Fruit fly (Drosophila melanogaster) whole organism, embryonic: Measurements from ENCODE around the gene jdp.
A peak's percentile ranks its signal among the peaks of the same experiment; 100 is the strongest.

Source experiments
- Antp ChIP-seq: fragments of 200-800 bp; sonication (Bioruptor generic); optimal IDR thresholded peaks from 3 replicates; lab custom pipeline; 2016; ENCODE audit warnings: missing biosample characterization, missing genetic modification characterization
- B-H2 ChIP-seq: fragments of 200-800 bp; sonication (Bioruptor generic); optimal IDR thresholded peaks from 2 replicates; lab custom pipeline; 2018; ENCODE audit warnings: missing biosample characterization, mild to moderate bottlenecking, missing genetic modification characterization
- BEAF-32 ChIP-seq: fragments of 200-800 bp; sonication (Bioruptor generic); optimal IDR thresholded peaks from 3 replicates; lab custom pipeline; 2017; ENCODE audit warnings: missing biosample characterization, missing genetic modification characterization, mild to moderate bottlenecking, moderate library complexity, missing genetic modification reagents
- CG10147 ChIP-seq: fragments of 200-800 bp; sonication (Bioruptor generic); optimal IDR thresholded peaks from 2 replicates; lab custom pipeline; 2019; ENCODE audit warnings: missing biosample characterization, mild to moderate bottlenecking, missing genetic modification characterization, moderate library complexity
- CG11504 ChIP-seq: fragments of 200-800 bp; sonication (Bioruptor generic); optimal IDR thresholded peaks from 3 replicates; lab custom pipeline; 2019; ENCODE audit warnings: missing biosample characterization, mild to moderate bottlenecking, missing genetic modification characterization, moderate library complexity
- CG12942 ChIP-seq: fragments of 200-800 bp; sonication (Bioruptor generic); optimal IDR thresholded peaks from 3 replicates; lab custom pipeline; 2016; ENCODE audit warnings: missing biosample characterization, missing genetic modification characterization
- CG13287 ChIP-seq: fragments of 200-800 bp; sonication (Bioruptor generic); IDR thresholded peaks from 2 replicates; pipeline ENCODE4 v1.3.6; 2022; ENCODE audit warnings: missing biosample characterization, missing genetic modification characterization; ENCODE audit not compliant: partially characterized antibody
- CG14965 ChIP-seq: fragments of 200-800 bp; sonication (Bioruptor generic); optimal IDR thresholded peaks from 2 replicates; lab custom pipeline; 2016; ENCODE audit warnings: missing biosample characterization, missing genetic modification characterization, borderline replicate concordance
- CG1647 ChIP-seq: fragments of 200-800 bp; sonication (Bioruptor generic); optimal IDR thresholded peaks from 3 replicates; lab custom pipeline; 2016; ENCODE audit warnings: missing biosample characterization, missing genetic modification characterization
- CG30431 ChIP-seq: fragments of 200-800 bp; sonication (Bioruptor generic); optimal IDR thresholded peaks from 2 replicates; lab custom pipeline; 2017; ENCODE audit warnings: missing biosample characterization, missing genetic modification characterization
- CG32532 ChIP-seq: fragments of 200-800 bp; sonication (Bioruptor generic); IDR thresholded peaks from 2 replicates; pipeline ENCODE4 v1.3.6; 2022; ENCODE audit warnings: missing biosample characterization, missing genetic modification characterization
- CG33557 ChIP-seq: fragments of 200-800 bp; sonication (Bioruptor generic); optimal IDR thresholded peaks from 2 replicates; lab custom pipeline; 2019; ENCODE audit warnings: missing biosample characterization, mild to moderate bottlenecking, missing genetic modification characterization, moderate library complexity
- CG34422 ChIP-seq: fragments of 200-800 bp; sonication (Bioruptor generic); IDR thresholded peaks from 3 replicates; pipeline ENCODE4 v1.3.6; 2022; ENCODE audit warnings: missing biosample characterization, missing genetic modification characterization
- CG4328 ChIP-seq: fragments of 200-800 bp; sonication (Bioruptor generic); optimal IDR thresholded peaks from 3 replicates; lab custom pipeline; 2017; ENCODE audit warnings: missing biosample characterization, missing genetic modification reagents, missing genetic modification characterization
- CG4854 ChIP-seq: fragments of 200-800 bp; sonication (Bioruptor generic); optimal IDR thresholded peaks from 2 replicates; lab custom pipeline; 2016; ENCODE audit warnings: missing biosample characterization, missing genetic modification characterization, inconsistent platforms
- CG6854 ChIP-seq: fragments of 200-800 bp; sonication (Bioruptor generic); optimal IDR thresholded peaks from 3 replicates; lab custom pipeline; 2017; ENCODE audit warnings: missing biosample characterization, mild to moderate bottlenecking, missing genetic modification characterization
- CG7556 ChIP-seq: fragments of 200-800 bp; sonication (Bioruptor generic); optimal IDR thresholded peaks from 2 replicates; lab custom pipeline; 2017; ENCODE audit warnings: missing biosample characterization, mild to moderate bottlenecking, missing genetic modification characterization
- CG8944 ChIP-seq: fragments of 200-800 bp; sonication (Bioruptor generic); optimal IDR thresholded peaks from 3 replicates; lab custom pipeline; 2016; ENCODE audit warnings: missing biosample characterization, missing genetic modification characterization
- CG9609 ChIP-seq: fragments of 200-800 bp; sonication (Bioruptor generic); optimal IDR thresholded peaks from 3 replicates; lab custom pipeline; 2016; ENCODE audit warnings: missing biosample characterization, missing genetic modification characterization
- CG9727 ChIP-seq: fragments of 200-800 bp; sonication (Bioruptor generic); optimal IDR thresholded peaks from 3 replicates; lab custom pipeline; 2017; ENCODE audit warnings: missing biosample characterization, mild to moderate bottlenecking, missing genetic modification characterization
- D19B ChIP-seq: fragments of 200-800 bp; sonication (Bioruptor generic); optimal IDR thresholded peaks from 2 replicates; lab custom pipeline; 2017; ENCODE audit warnings: missing biosample characterization, mild to moderate bottlenecking, missing genetic modification characterization
- Dek ChIP-seq: fragments of 200-800 bp; sonication (Bioruptor generic); optimal IDR thresholded peaks from 3 replicates; lab custom pipeline; 2019; ENCODE audit warnings: missing biosample characterization, mild to moderate bottlenecking, missing genetic modification characterization, moderate library complexity
- GATAe ChIP-seq: fragments of 200-800 bp; sonication (Bioruptor generic); conservative IDR thresholded peaks from 2 replicates; pipeline ENCODE4 v1.3.6; 2022; ENCODE audit warnings: missing biosample characterization, missing genetic modification characterization
- HLH4C ChIP-seq: fragments of 200-800 bp; sonication (Bioruptor generic); IDR thresholded peaks from 3 replicates; pipeline ENCODE4 v1.3.6; 2022; ENCODE audit warnings: missing biosample characterization, missing genetic modification characterization; ENCODE audit not compliant: partially characterized antibody
- HLHmδ ChIP-seq: fragments of 200-800 bp; sonication (Bioruptor generic); optimal IDR thresholded peaks from 2 replicates; lab custom pipeline; 2018; ENCODE audit warnings: missing biosample characterization, mild to moderate bottlenecking, missing genetic modification characterization, moderate library complexity
- Hr78 ChIP-seq, 2 experiments: fragments of 200-800 bp in 1 of 2; fragments of >200 bp in 1 of 2; sonication (Bioruptor generic) in 1 of 2; optimal IDR thresholded peaks; 2 replicates each; lab custom pipeline; 2017 to 2019; ENCODE audit warnings: missing biosample characterization in 2 of 2, missing genetic modification characterization in 2 of 2, mild to moderate bottlenecking in 1 of 2, moderate library complexity in 1 of 2
- Lhr ChIP-seq: fragments of 200-800 bp; sonication (Bioruptor generic); optimal IDR thresholded peaks from 3 replicates; lab custom pipeline; 2017; ENCODE audit warnings: mild to moderate bottlenecking, missing biosample characterization, missing genetic modification reagents, missing genetic modification characterization
- Mrtf ChIP-seq: fragments of 200-800 bp; sonication (Bioruptor generic); IDR thresholded peaks from 3 replicates; pipeline ENCODE4 v1.3.6; 2022; ENCODE audit warnings: missing biosample characterization, missing genetic modification characterization
- Tbp ChIP-seq: fragments of >200 bp; optimal IDR thresholded peaks from 2 replicates; lab custom pipeline; 2018; ENCODE audit warnings: missing biosample characterization, missing genetic modification characterization
- YL-1 ChIP-seq: fragments of 200-800 bp; sonication (Bioruptor generic); optimal IDR thresholded peaks from 3 replicates; lab custom pipeline; 2017; ENCODE audit warnings: missing biosample characterization, mild to moderate bottlenecking, missing genetic modification characterization
- amos ChIP-seq: fragments of 200-800 bp; sonication (Bioruptor generic); IDR thresholded peaks from 2 replicates; pipeline ENCODE4 v1.3.6; 2022; ENCODE audit warnings: missing biosample characterization, missing genetic modification characterization; ENCODE audit not compliant: partially characterized antibody
- aop ChIP-seq: fragments of 200-800 bp; sonication (Bioruptor generic); IDR thresholded peaks from 2 replicates; pipeline ENCODE4 v1.3.6; 2022; ENCODE audit warnings: missing biosample characterization, missing genetic modification characterization
- bsh ChIP-seq, 2 experiments: fragments of 200-800 bp; sonication (Bioruptor generic); optimal IDR thresholded peaks; 2 replicates each; lab custom pipeline; 2017 to 2018; ENCODE audit warnings: mild to moderate bottlenecking in 2 of 2, missing biosample characterization in 2 of 2, missing genetic modification characterization in 2 of 2, moderate library complexity in 1 of 2
- cato ChIP-seq: fragments of 200-800 bp; sonication (Bioruptor generic); optimal IDR thresholded peaks from 2 replicates; lab custom pipeline; 2016; ENCODE audit warnings: missing biosample characterization, missing genetic modification characterization, borderline replicate concordance
- croc ChIP-seq: fragments of 200-800 bp; sonication (Bioruptor generic); conservative IDR thresholded peaks from 3 replicates; pipeline ENCODE4 v1.3.6; 2022; ENCODE audit warnings: missing biosample characterization, missing genetic modification characterization
- cwo ChIP-seq: fragments of 200-800 bp; sonication (Bioruptor generic); optimal IDR thresholded peaks from 3 replicates; lab custom pipeline; 2017; ENCODE audit warnings: missing biosample characterization, missing genetic modification characterization, mild to moderate bottlenecking, moderate library complexity, missing genetic modification reagents
- ems ChIP-seq: fragments of 200-800 bp; sonication (Bioruptor generic); optimal IDR thresholded peaks from 3 replicates; lab custom pipeline; 2016; ENCODE audit warnings: missing biosample characterization, missing genetic modification characterization
- ewg ChIP-seq: fragments of 200-800 bp; sonication (Bioruptor generic); optimal IDR thresholded peaks from 3 replicates; lab custom pipeline; 2017; ENCODE audit warnings: mild to moderate bottlenecking, missing biosample characterization, missing genetic modification reagents, missing genetic modification characterization
- eyg ChIP-seq: fragments of 200-800 bp; sonication (Bioruptor generic); optimal IDR thresholded peaks from 3 replicates; lab custom pipeline; 2016; ENCODE audit warnings: missing biosample characterization, missing genetic modification characterization
- ftz-f1 ChIP-seq: fragments of 200-800 bp; sonication (Bioruptor generic); optimal IDR thresholded peaks from 2 replicates; lab custom pipeline; 2016; ENCODE audit warnings: missing biosample characterization, missing genetic modification characterization
- jing ChIP-seq: fragments of 200-800 bp; sonication (Bioruptor generic); optimal IDR thresholded peaks from 2 replicates; lab custom pipeline; 2018; ENCODE audit warnings: missing biosample characterization, mild to moderate bottlenecking, missing genetic modification characterization
- jumu ChIP-seq: fragments of 200-800 bp; sonication (Bioruptor generic); optimal IDR thresholded peaks from 3 replicates; lab custom pipeline; 2016; ENCODE audit warnings: missing biosample characterization, missing genetic modification characterization
- nau ChIP-seq: fragments of 200-800 bp; sonication (Bioruptor generic); optimal IDR thresholded peaks from 3 replicates; lab custom pipeline; 2017; ENCODE audit warnings: missing biosample characterization, mild to moderate bottlenecking, missing genetic modification characterization, missing genetic modification reagents
- pros ChIP-seq: fragments of 200-800 bp; sonication (Bioruptor generic); optimal IDR thresholded peaks from 3 replicates; lab custom pipeline; 2019; ENCODE audit warnings: missing biosample characterization, mild to moderate bottlenecking, missing genetic modification characterization, moderate library complexity
- ranshi ChIP-seq: fragments of 200-800 bp; sonication (Bioruptor generic); IDR thresholded peaks from 2 replicates; pipeline ENCODE4 v1.3.6; 2022; ENCODE audit warnings: missing biosample characterization, missing genetic modification characterization
- sc ChIP-seq, 3 experiments: fragments of >200 bp in 2 of 3; fragments of 200-800 bp in 1 of 3; sonication (Bioruptor generic) in 1 of 3; optimal IDR thresholded peaks; 2 replicates in 2 of 3; 3 replicates in 1 of 3; lab custom pipeline; 2017; ENCODE audit warnings: mild to moderate bottlenecking in 1 of 3, missing biosample characterization in 1 of 3, missing genetic modification characterization in 1 of 3, missing genetic modification reagents in 1 of 3
- slp2 ChIP-seq: fragments of 200-800 bp; sonication (Bioruptor generic); optimal IDR thresholded peaks from 2 replicates; lab custom pipeline; 2016; ENCODE audit warnings: missing biosample characterization, missing genetic modification characterization
- tio ChIP-seq: fragments of 200-800 bp; sonication (Bioruptor generic); optimal IDR thresholded peaks from 2 replicates; lab custom pipeline; 2017; ENCODE audit warnings: missing biosample characterization, missing genetic modification characterization, inconsistent platforms
- wdn ChIP-seq: fragments of 200-800 bp; sonication (Bioruptor generic); IDR thresholded peaks from 2 replicates; pipeline ENCODE4 v1.3.6; 2022; ENCODE audit warnings: missing biosample characterization, missing genetic modification characterization

jdp gene

DNA sequence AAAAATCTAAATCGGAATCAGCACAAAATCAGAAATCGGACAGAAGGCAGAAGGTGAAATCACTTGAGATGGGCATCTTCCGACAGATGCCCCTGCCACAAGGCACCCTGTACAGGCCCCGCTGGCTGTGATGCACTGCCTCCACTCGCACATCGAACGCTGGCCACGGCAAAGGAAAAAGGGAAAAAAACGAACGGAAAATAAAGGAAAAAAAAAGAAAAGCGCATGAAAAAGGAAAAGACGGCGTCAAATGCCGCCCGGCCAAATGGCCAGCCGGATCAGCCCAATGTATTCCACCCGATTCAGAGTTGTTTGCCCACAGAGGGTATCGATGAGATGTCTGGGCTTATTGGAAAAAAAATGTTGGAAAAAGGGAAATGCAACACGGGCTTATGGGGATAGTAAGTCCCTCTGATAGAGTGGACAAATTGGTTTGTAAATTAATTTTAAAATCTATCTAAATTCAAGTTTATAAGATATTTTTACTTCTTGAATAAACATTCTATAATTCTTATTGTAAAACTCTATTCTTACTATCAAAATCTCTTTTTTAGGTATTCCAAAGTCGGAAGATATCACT lies 4.4 kb upstream of the jdp start (continued):
- TF ChIP-seq ewg (GFP tag; lab: Kevin White, UChicago) (no peak), CG7556 (GFP tag; lab: Kevin White, UChicago) (no peak), HLHmδ (no peak), ranshi (no peak), HLH4C (no peak), YL-1 (GFP tag; lab: Kevin White, UChicago) (no peak), Lhr (GFP tag; lab: Kevin White, UChicago) (no peak), slp2 (no peak), CG11504 (tag; lab: Kevin White, UChicago) (peak; percentile 39), CG4854 (GFP tag; lab: Kevin White, UChicago) (no peak), CG10147 (GFP tag; lab: Kevin White, UChicago) (no peak), CG8944 (no peak), tio (no peak), amos (GFP tag; lab: Robert Waterston, UW) (no peak), CG1647 (GFP tag; lab: Kevin White, UChicago) (no peak), ems (GFP tag; lab: Kevin White, UChicago) (no peak), ftz-f1 (no peak), pros (GFP tag; lab: Kevin White, UChicago) (no peak), Dek (tag; lab: Kevin White, UChicago) (no peak), D19B (GFP tag; lab: Kevin White, UChicago) (peak; percentile 60), GATAe (GFP tag; lab: Robert Waterston, UW) (no peak), jumu (GFP tag; lab: Kevin White, UChicago) (no peak), cwo (GFP tag; lab: Kevin White, UChicago) (no peak), CG32532 (no peak), CG13287 (GFP tag; lab: Robert Waterston, UW) (no peak), bsh (GFP tag; optimal IDR thresholded peaks at IDR 0.05; lab: Kevin White, UChicago) (peak; percentile 3 to 28), CG6854 (no peak), CG12942 (no peak), jing (GFP tag; lab: Kevin White, UChicago) (no peak), sc (optimal IDR thresholded peaks at IDR 0.05; lab: Kevin White, UChicago) (no peak), sc (GFP tag; optimal IDR thresholded peaks at IDR 0.05; lab: Kevin White, UChicago) (no peak), CG14965 (GFP tag; lab: Kevin White, UChicago) (no peak), Antp (GFP tag; lab: Kevin White, UChicago) (no peak), aop (no peak), BEAF-32 (GFP tag; lab: Kevin White, UChicago) (no peak), nau (GFP tag; lab: Kevin White, UChicago) (no peak), B-H2 (GFP tag; lab: Kevin White, UChicago) (no peak), Hr78 (GFP tag; optimal IDR thresholded peaks at IDR 0.05; lab: Kevin White, UChicago) (no peak), wdn (GFP tag; lab: Robert Waterston, UW) (no peak), CG34422 (GFP tag; lab: Robert Waterston, UW) (no peak), CG9609 (no peak), eyg (GFP tag; lab: Kevin White, UChicago) (no peak), Mrtf (GFP tag; lab: Robert Waterston, UW) (no peak), cato (no peak), CG4328 (GFP tag; lab: Kevin White, UChicago) (no peak), croc (GFP tag; lab: Robert Waterston, UW) (no peak; the same call in 2 of the 3 replicates), CG30431 (no peak), Tbp (GFP tag; lab: Kevin White, UChicago) (no peak), CG33557 (GFP tag; lab: Kevin White, UChicago) (no peak), CG9727 (GFP tag; lab: Kevin White, UChicago) (no peak)
